Fruit fly (Drosophila melanogaster) whole organism, pupa: ENCODE results near the gene CG3337.
A peak's percentile ranks its signal among the peaks of the same experiment; 100 is the strongest.

Experiments used
- CG13204 ChIP-seq: fragments of 200-800 bp; sonication (Bioruptor generic); optimal IDR thresholded peaks from 2 replicates; lab custom pipeline; 2018; ENCODE audit warnings: missing biosample characterization, mild to moderate bottlenecking, missing genetic modification characterization, moderate library complexity
- CG17806 ChIP-seq: fragments of 200-800 bp; sonication (Bioruptor generic); optimal IDR thresholded peaks from 2 replicates; lab custom pipeline; 2018; ENCODE audit warnings: missing biosample characterization, mild to moderate bottlenecking, missing genetic modification characterization, moderate library complexity
- CG32121 ChIP-seq: fragments of 200-800 bp; sonication (Bioruptor generic); IDR thresholded peaks from 2 replicates; pipeline ENCODE4 v1.3.6; 2022; ENCODE audit warnings: missing biosample characterization, missing genetic modification characterization
- CG4496 ChIP-seq: fragments of 200-800 bp; sonication (Bioruptor generic); IDR thresholded peaks from 3 replicates; pipeline ENCODE4 v1.3.6; 2022; ENCODE audit warnings: missing biosample characterization, missing genetic modification characterization
- CG8159 ChIP-seq: fragments of 200-800 bp; sonication (Bioruptor generic); optimal IDR thresholded peaks from 3 replicates; lab custom pipeline; 2018; ENCODE audit warnings: missing biosample characterization, mild to moderate bottlenecking, missing genetic modification characterization, moderate library complexity
- CG9948 ChIP-seq: fragments of 200-800 bp; sonication (Bioruptor generic); optimal IDR thresholded peaks from 2 replicates; lab custom pipeline; 2018; ENCODE audit warnings: missing biosample characterization, mild to moderate bottlenecking, missing genetic modification characterization, moderate library complexity
- D1 ChIP-seq: fragments of 200-800 bp; sonication (Bioruptor generic); optimal IDR thresholded peaks from 2 replicates; lab custom pipeline; 2018; ENCODE audit warnings: missing biosample characterization, mild to moderate bottlenecking, missing genetic modification characterization, moderate library complexity
- EcR ChIP-seq: fragments of 200-800 bp; sonication (Bioruptor generic); optimal IDR thresholded peaks from 3 replicates; lab custom pipeline; 2019; ENCODE audit warnings: missing biosample characterization, missing genetic modification characterization, mild to moderate bottlenecking, moderate library complexity, missing genetic modification reagents
- Snoo ChIP-seq: fragments of 200-800 bp; sonication (Bioruptor generic); optimal IDR thresholded peaks from 3 replicates; lab custom pipeline; 2017; ENCODE audit warnings: missing biosample characterization, mild to moderate bottlenecking, missing genetic modification characterization, inconsistent platforms
- fd96Ca ChIP-seq: fragments of 200-800 bp; sonication (Bioruptor generic); IDR thresholded peaks from 3 replicates; pipeline ENCODE4 v1.3.6; 2022; ENCODE audit warnings: missing biosample characterization, missing genetic modification characterization
- gl ChIP-seq: fragments of 200-800 bp; sonication (Bioruptor generic); optimal IDR thresholded peaks from 2 replicates; lab custom pipeline; 2018; ENCODE audit warnings: missing biosample characterization, mild to moderate bottlenecking, missing genetic modification characterization

DNA sequence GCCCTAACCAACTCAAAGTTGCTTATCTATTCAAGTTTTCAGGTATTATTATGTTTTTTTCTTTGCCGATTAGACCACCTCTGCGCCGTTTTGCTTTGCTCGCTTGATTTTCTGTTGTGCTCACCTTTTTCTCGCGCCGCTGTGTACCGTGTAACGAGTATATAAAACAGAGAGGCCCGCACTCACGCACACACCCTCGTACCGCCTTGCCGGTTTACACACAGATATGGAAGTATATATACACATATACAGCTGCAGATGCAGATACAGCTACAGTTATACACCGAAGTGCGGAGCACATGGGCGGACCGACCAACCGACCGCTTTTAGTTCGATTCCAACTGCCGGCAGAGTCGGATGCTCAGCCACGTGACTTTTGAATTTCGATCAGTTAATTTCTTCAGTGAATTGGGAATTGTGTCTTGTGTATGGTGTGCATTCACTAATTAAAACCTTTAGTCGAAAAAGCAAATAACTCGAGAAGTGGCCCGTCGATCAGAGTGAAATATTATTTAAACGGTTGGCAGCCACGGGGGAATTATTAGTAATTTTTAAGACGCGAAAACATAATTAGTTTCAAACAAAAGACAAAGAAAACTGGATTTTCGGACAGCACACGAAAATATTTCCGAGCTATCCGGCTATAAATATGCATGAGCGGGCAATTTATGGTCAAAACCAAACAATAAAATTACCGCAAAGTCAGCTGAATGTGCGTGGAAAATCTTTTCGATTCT lies 34.7 kb downstream of the CG3337 start:
- TF ChIP-seq D1 (tag; lab: Kevin White, UChicago) (peak; percentile 33), gl (tag; lab: Kevin White, UChicago) (no peak), CG32121 (peak; percentile 69; the same call in 1 of the 2 replicates), CG8159 (tag; lab: Kevin White, UChicago) (no peak), CG17806 (no peak), CG4496 (GFP tag; lab: Robert Waterston, UW) (peak; percentile 44; the same call in 1 of the 3 replicates), Snoo (tag; lab: Kevin White, UChicago) (no peak), fd96Ca (GFP tag; lab: Robert Waterston, UW) (no peak), CG9948 (no peak), CG13204 (GFP tag; lab: Kevin White, UChicago) (peak; percentile 100), EcR (GFP tag; lab: Kevin White, UChicago) (peak; percentile 64)
